Worm (Caenorhabditis elegans): ENCODE data around the gene F58A6.5.

F58A6.5 gene

ce11 chrII:5181497-5181896 is 33.2 kb upstream of the F58A6.5 start (continued):
- TF ChIP-seq elt-3 (tag; optimal IDR thresholded peaks at IDR 0.05) (peak in 1 of 6 experiments; percentile 11), unc-130 (tag; optimal IDR thresholded peaks at IDR 0.05) (peak; percentile 10), nhr-19 (GFP tag; conservative IDR thresholded peaks at IDR 0.05) (peak; percentile 73), ceh-63 (GFP tag; optimal IDR thresholded peaks at IDR 0.05) (no peak), mef-2 (tag; optimal IDR thresholded peaks at IDR 0.05) (no peak), snu-23 (GFP tag; optimal IDR thresholded peaks at IDR 0.05) (peak; percentile 90), sox-4 (tag; optimal IDR thresholded peaks at IDR 0.05) (no peak), lin-39 (tag; optimal IDR thresholded peaks at IDR 0.05) (no peak), pax-3 (tag; optimal IDR thresholded peaks at IDR 0.05) (peak; percentile 11), lin-14 (GFP tag; optimal IDR thresholded peaks at IDR 0.05) (peak; percentile 97), fos-1 (tag; optimal IDR thresholded peaks at IDR 0.05) (peak; percentile 43), elt-2 (tag; optimal IDR thresholded peaks at IDR 0.05) (no peak), hlh-4 (tag; optimal IDR thresholded peaks at IDR 0.05) (no peak), ceh-82 (tag; optimal IDR thresholded peaks at IDR 0.05) (peak; percentile 9 to 70 (median 47)), lin-35 (GFP tag; optimal IDR thresholded peaks at IDR 0.05) (peak; percentile 57 to 61), nhr-76 (tag; optimal IDR thresholded peaks at IDR 0.05) (no peak), nhr-71 (tag; optimal IDR thresholded peaks at IDR 0.05) (peak; percentile 88), nhr-77 (tag; optimal IDR thresholded peaks at IDR 0.05) (no peak), tlp-1 (tag; optimal IDR thresholded peaks at IDR 0.05) (no peak), aha-1 (tag; optimal IDR thresholded peaks at IDR 0.05) (no peak), tbx-2 (tag; optimal IDR thresholded peaks at IDR 0.05) (peak; percentile 79), xbp-1 (tag; optimal IDR thresholded peaks at IDR 0.05) (peak; percentile 90), nhr-47 (tag; optimal IDR thresholded peaks at IDR 0.05) (peak; percentile 81), nhr-90 (tag; optimal IDR thresholded peaks at IDR 0.05; ENCODE audit: poor library complexity) (peak; percentile 68), pag-3 (tag; optimal IDR thresholded peaks at IDR 0.05; ENCODE audit: borderline replicate concordance, insufficient read depth) (no peak), egl-13 (tag; optimal IDR thresholded peaks at IDR 0.05) (peak; percentile 25), jun-1 (tag; optimal IDR thresholded peaks at IDR 0.05) (peak; percentile 45), lir-3 (tag; optimal IDR thresholded peaks at IDR 0.05; ENCODE audit: poor library complexity) (no peak), unc-86 (tag; optimal IDR thresholded peaks at IDR 0.05) (peak; percentile 57), ceh-90 (tag; optimal IDR thresholded peaks at IDR 0.05) (no peak), irx-1 (tag; optimal IDR thresholded peaks at IDR 0.05) (peak; percentile 41), C04F5.9 (tag; optimal IDR thresholded peaks at IDR 0.05) (no peak), hlh-17 (GFP tag; optimal IDR thresholded peaks at IDR 0.05; ENCODE audit: borderline replicate concordance) (no peak), rnt-1 (tag; optimal IDR thresholded peaks at IDR 0.05) (peak; percentile 52)

ce11 chrII:5180272-5180671 is 32.0 kb upstream of the F58A6.5 start:
- TF ChIP-seq fkh-10 (GFP tag; optimal IDR thresholded peaks at IDR 0.05) = no peak
- TF ChIP-seq efl-1 (optimal IDR thresholded peaks at IDR 0.05) = no peak
- peak in 1 of 2 experiments; percentile 62 for TF ChIP-seq efl-1 (GFP tag; optimal IDR thresholded peaks at IDR 0.05 in 1 of 2)

ce11 chrII:5178609-5179008 is 30.4 kb upstream of the F58A6.5 start:
- TF ChIP-seq ceh-63 (GFP tag; optimal IDR thresholded peaks at IDR 0.05) = no peak
- TF ChIP-seq grh-1 (GFP tag; IDR thresholded peaks at IDR 0.05) = no peak
- peak; percentile 7 for TF ChIP-seq zip-4 (GFP tag; optimal IDR thresholded peaks at IDR 0.05)
- no peak for TF ChIP-seq dsc-1 (tag; optimal IDR thresholded peaks at IDR 0.05)
- TF ChIP-seq elt-2 (tag; optimal IDR thresholded peaks at IDR 0.05) = peak; percentile 1
- no peak for TF ChIP-seq fos-1 (tag; optimal IDR thresholded peaks at IDR 0.05)
- TF ChIP-seq ztf-4 (tag; optimal IDR thresholded peaks at IDR 0.05) = no peak

Data from whole organism, L1 larva.